Worm (Caenorhabditis elegans) whole organism, early embryonic: ENCODE measurements around the gene H35N09.2.
A peak's percentile ranks its signal among the peaks of the same experiment; 100 is the strongest.

ENCODE experiments used
- B0310.2 ChIP-seq: sonication (generic microtip); optimal IDR thresholded peaks from 2 replicates; lab custom pipeline; 2016; ENCODE audit warnings: mild to moderate bottlenecking, missing genetic modification characterization, missing compliant biosample characterization
- ama-1 ChIP-seq: fragments of 150-350 bp; optimal IDR thresholded peaks from 2 replicates; lab custom pipeline; 2014
- ceh-13 ChIP-seq: fragments of 200-800 bp; sonication (Bioruptor generic); optimal IDR thresholded peaks from 2 replicates; lab custom pipeline; 2018; ENCODE audit warnings: mild to moderate bottlenecking, missing genetic modification characterization, missing compliant biosample characterization
- hnd-1 ChIP-seq: sonication (generic microtip); optimal IDR thresholded peaks from 2 replicates; lab custom pipeline; 2016; ENCODE audit warnings: missing genetic modification characterization, missing compliant biosample characterization

- peak; percentile 76 for TF ChIP-seq ceh-13 (GFP tag; lab: Kevin White, UChicago)
- TF ChIP-seq ama-1: no peak
- TF ChIP-seq hnd-1: peak; percentile 70
- peak; percentile 71 for TF ChIP-seq B0310.2
Observed at ce11 chrX:8646287-8646686, 41.4 kb upstream of the H35N09.2 start.
